Worm (Caenorhabditis elegans) whole organism, mixed stage, embryonic: ENCODE data around the gene ZC84.7.

Experiments
- lin-13 ChIP-seq: fragments of 150-350 bp; optimal IDR thresholded peaks from 2 replicates; lab custom pipeline; 2014; ENCODE audit warnings: missing biosample characterization, missing genetic modification characterization
- lin-32 ChIP-seq: fragments of 200-800 bp; sonication (Bioruptor generic); optimal IDR thresholded peaks from 2 replicates; lab custom pipeline; 2018; ENCODE audit warnings: mild to moderate bottlenecking, missing genetic modification characterization, missing compliant biosample characterization
- nhr-12 ChIP-seq: fragments of 150-350 bp; optimal IDR thresholded peaks from 2 replicates; lab custom pipeline; 2014; ENCODE audit warnings: missing biosample characterization, missing genetic modification characterization
- nhr-237 ChIP-seq: fragments of 150-350 bp; optimal IDR thresholded peaks from 2 replicates; lab custom pipeline; 2014; ENCODE audit warnings: missing biosample characterization, missing genetic modification characterization
- snpc-4 ChIP-seq: fragments of 150-350 bp; optimal IDR thresholded peaks from 2 replicates; lab custom pipeline; 2014; ENCODE audit warnings: missing biosample characterization, missing genetic modification characterization
- unc-39 ChIP-seq: fragments of 150-350 bp; optimal IDR thresholded peaks from 2 replicates; lab custom pipeline; 2014; ENCODE audit warnings: missing biosample characterization, missing genetic modification characterization
- unc-62 ChIP-seq: fragments of 150-350 bp; optimal IDR thresholded peaks from 2 replicates; lab custom pipeline; 2014; ENCODE audit warnings: missing biosample characterization, missing genetic modification reagents, missing genetic modification characterization
- ztf-11 ChIP-seq: fragments of 150-350 bp; optimal IDR thresholded peaks from 2 replicates; lab custom pipeline; 2014; ENCODE audit warnings: missing biosample characterization, missing genetic modification characterization

- TF ChIP-seq lin-13, result no peak
- TF ChIP-seq lin-32 (GFP tag; lab: Kevin White, UChicago), result no peak
- TF ChIP-seq nhr-237, result no peak
- no peak for TF ChIP-seq snpc-4 (tag; lab: Kevin White, UChicago)
- no peak for TF ChIP-seq unc-62 (GFP tag; lab: Kevin White, UChicago)
- TF ChIP-seq nhr-12 (tag; lab: Kevin White, UChicago), result no peak
- no peak for TF ChIP-seq unc-39 (tag; lab: Kevin White, UChicago)
- TF ChIP-seq ztf-11, result no peak
Observed at ce11 chrIII:9161553-9161952, 24.3 kb upstream of the ZC84.7 start, which contains the start of gene ptr-9.
